Fruit fly (Drosophila melanogaster) whole organism, embryonic: ENCODE data around the gene Dic61B.
A peak's percentile ranks its signal among the peaks of the same experiment; 100 is the strongest.

ENCODE experiments used
- Ada2b ChIP-seq: fragments of 200-800 bp; sonication (Bioruptor generic); IDR thresholded peaks from 2 replicates; pipeline ENCODE4 v1.3.6; 2022; ENCODE audit warnings: missing biosample characterization, missing genetic modification characterization
- B-H1 ChIP-seq: fragments of 200-800 bp; sonication (Bioruptor generic); IDR thresholded peaks from 3 replicates; pipeline ENCODE4 v1.3.6; 2022; ENCODE audit warnings: missing biosample characterization, missing genetic modification characterization
- CG10462 ChIP-seq: fragments of 200-800 bp; sonication (Bioruptor generic); optimal IDR thresholded peaks from 2 replicates; lab custom pipeline; 2016; ENCODE audit warnings: missing biosample characterization, missing genetic modification characterization
- CG10543 ChIP-seq: fragments of 200-800 bp; sonication (Bioruptor generic); optimal IDR thresholded peaks from 3 replicates; lab custom pipeline; 2017; ENCODE audit warnings: missing biosample characterization, mild to moderate bottlenecking, missing genetic modification characterization, moderate library complexity
- CG11695 ChIP-seq: fragments of 200-800 bp; sonication (Bioruptor generic); IDR thresholded peaks from 3 replicates; pipeline ENCODE4 v1.3.6; 2022; ENCODE audit warnings: missing biosample characterization, missing genetic modification characterization
- CG11723 ChIP-seq: fragments of 200-800 bp; sonication (Bioruptor generic); optimal IDR thresholded peaks from 2 replicates; lab custom pipeline; 2017; ENCODE audit warnings: missing biosample characterization, mild to moderate bottlenecking, missing genetic modification characterization
- CG12299 ChIP-seq: fragments of 200-800 bp; sonication (Bioruptor generic); optimal IDR thresholded peaks from 2 replicates; lab custom pipeline; 2018; ENCODE audit warnings: missing biosample characterization, mild to moderate bottlenecking, missing genetic modification characterization
- CG13123 ChIP-seq: fragments of 200-800 bp; sonication (Bioruptor generic); optimal IDR thresholded peaks from 2 replicates; lab custom pipeline; 2016; ENCODE audit warnings: missing biosample characterization, missing genetic modification characterization
- CG13894 ChIP-seq: fragments of 200-800 bp; sonication (Bioruptor generic); optimal IDR thresholded peaks from 3 replicates; lab custom pipeline; 2018; ENCODE audit warnings: missing biosample characterization, mild to moderate bottlenecking, missing genetic modification characterization, moderate library complexity
- CG15073 ChIP-seq: fragments of 200-800 bp; sonication (Bioruptor generic); optimal IDR thresholded peaks from 2 replicates; lab custom pipeline; 2016; ENCODE audit warnings: missing biosample characterization, missing genetic modification characterization
- CG1529 ChIP-seq: fragments of 200-800 bp; sonication (Bioruptor generic); optimal IDR thresholded peaks from 3 replicates; lab custom pipeline; 2018; ENCODE audit warnings: missing biosample characterization, missing genetic modification characterization
- CG17802 ChIP-seq: fragments of 200-800 bp; sonication (Bioruptor generic); optimal IDR thresholded peaks from 2 replicates; lab custom pipeline; 2018; ENCODE audit warnings: missing biosample characterization, mild to moderate bottlenecking, missing genetic modification characterization, moderate library complexity
- CG18262 ChIP-seq: fragments of 200-800 bp; optimal IDR thresholded peaks from 3 replicates; lab custom pipeline; 2019; ENCODE audit warnings: missing biosample characterization, mild to moderate bottlenecking, missing genetic modification characterization, moderate library complexity
- CG2120 ChIP-seq: fragments of 200-800 bp; sonication (Bioruptor generic); optimal IDR thresholded peaks from 3 replicates; lab custom pipeline; 2016; ENCODE audit warnings: missing biosample characterization, missing genetic modification characterization
- CG2202 ChIP-seq: fragments of 200-800 bp; sonication (Bioruptor generic); optimal IDR thresholded peaks from 2 replicates; lab custom pipeline; 2018; ENCODE audit warnings: missing biosample characterization, mild to moderate bottlenecking, missing genetic modification characterization
- CG3065 ChIP-seq: fragments of 200-800 bp; sonication (Bioruptor generic); optimal IDR thresholded peaks from 2 replicates; lab custom pipeline; 2016; ENCODE audit warnings: missing biosample characterization, missing genetic modification characterization
- CG3163 ChIP-seq: fragments of 200-800 bp; sonication (Bioruptor generic); optimal IDR thresholded peaks from 3 replicates; lab custom pipeline; 2016; ENCODE audit warnings: missing biosample characterization, missing genetic modification characterization
- CG33213 ChIP-seq: fragments of 200-800 bp; sonication (Bioruptor generic); optimal IDR thresholded peaks from 3 replicates; lab custom pipeline; 2016; ENCODE audit warnings: missing biosample characterization, missing genetic modification characterization
- CG3995 ChIP-seq: fragments of 200-800 bp; sonication (Bioruptor generic); optimal IDR thresholded peaks from 3 replicates; lab custom pipeline; 2016; ENCODE audit warnings: missing biosample characterization, missing genetic modification characterization
- CG4707 ChIP-seq: fragments of 200-800 bp; sonication (Bioruptor generic); optimal IDR thresholded peaks from 2 replicates; lab custom pipeline; 2018; ENCODE audit warnings: missing biosample characterization, mild to moderate bottlenecking, missing genetic modification characterization, moderate library complexity
- CG6765 ChIP-seq: fragments of 200-800 bp; sonication (Bioruptor generic); optimal IDR thresholded peaks from 3 replicates; lab custom pipeline; 2017; ENCODE audit warnings: missing biosample characterization, mild to moderate bottlenecking, missing genetic modification characterization
- CG6791 ChIP-seq: fragments of 200-800 bp; sonication (Bioruptor generic); IDR thresholded peaks from 3 replicates; pipeline ENCODE4 v1.3.6; 2022; ENCODE audit warnings: missing biosample characterization, missing genetic modification characterization; ENCODE audit not compliant: partially characterized antibody
- CG7271 ChIP-seq: fragments of 200-800 bp; sonication (Bioruptor generic); optimal IDR thresholded peaks from 2 replicates; lab custom pipeline; 2018; ENCODE audit warnings: missing biosample characterization, mild to moderate bottlenecking, missing genetic modification characterization, moderate library complexity
- CG9876 ChIP-seq: fragments of 200-800 bp; sonication (Bioruptor generic); optimal IDR thresholded peaks from 2 replicates; lab custom pipeline; 2016; ENCODE audit warnings: missing biosample characterization, missing genetic modification characterization
- CrebB ChIP-seq: fragments of 200-800 bp; sonication (Bioruptor generic); optimal IDR thresholded peaks from 3 replicates; lab custom pipeline; 2018; ENCODE audit warnings: missing biosample characterization, mild to moderate bottlenecking, missing genetic modification characterization
- Dek ChIP-seq: fragments of 200-800 bp; sonication (Bioruptor generic); optimal IDR thresholded peaks from 3 replicates; lab custom pipeline; 2019; ENCODE audit warnings: missing biosample characterization, mild to moderate bottlenecking, missing genetic modification characterization, moderate library complexity
- Dip2 ChIP-seq: fragments of 200-800 bp; sonication (Bioruptor generic); IDR thresholded peaks from 2 replicates; pipeline ENCODE4 v1.3.6; 2022; ENCODE audit warnings: missing biosample characterization, missing genetic modification characterization
- Drgx ChIP-seq: fragments of 200-800 bp; sonication (Bioruptor generic); IDR thresholded peaks from 2 replicates; pipeline ENCODE4 v1.3.6; 2022; ENCODE audit warnings: missing biosample characterization, missing genetic modification characterization
- ERR ChIP-seq: fragments of 200-800 bp; sonication (Bioruptor generic); optimal IDR thresholded peaks from 2 replicates; lab custom pipeline; 2016; ENCODE audit warnings: missing biosample characterization, missing genetic modification characterization
- Gug ChIP-seq: fragments of 200-800 bp; sonication (Bioruptor generic); IDR thresholded peaks from 4 replicates; pipeline ENCODE4 v1.3.6; 2022; ENCODE audit warnings: missing biosample characterization, missing genetic modification characterization
- HHEX ChIP-seq: fragments of 200-800 bp; sonication (Bioruptor generic); optimal IDR thresholded peaks from 3 replicates; lab custom pipeline; 2017; ENCODE audit warnings: missing biosample characterization, mild to moderate bottlenecking, missing genetic modification characterization, missing genetic modification reagents
- Med ChIP-seq: fragments of 200-800 bp; sonication (Bioruptor generic); peaks from one replicate; lab custom pipeline; 2016; ENCODE audit warnings: missing biosample characterization, missing genetic modification characterization, mild to moderate bottlenecking, inconsistent platforms, moderate library complexity
- Mrtf ChIP-seq: fragments of 200-800 bp; sonication (Bioruptor generic); IDR thresholded peaks from 3 replicates; pipeline ENCODE4 v1.3.6; 2022; ENCODE audit warnings: missing biosample characterization, missing genetic modification characterization
- Opbp ChIP-seq: fragments of 200-800 bp; sonication (Bioruptor generic); IDR thresholded peaks from 3 replicates; pipeline ENCODE4 v1.3.6; 2022; ENCODE audit warnings: missing biosample characterization, missing genetic modification characterization; ENCODE audit not compliant: partially characterized antibody
- Optix ChIP-seq: fragments of 200-800 bp; sonication (Bioruptor generic); IDR thresholded peaks from 3 replicates; pipeline ENCODE4 v1.3.6; 2022; ENCODE audit warnings: missing biosample characterization, missing genetic modification characterization
- Spps ChIP-seq: fragments of 200-800 bp; sonication (Bioruptor generic); optimal IDR thresholded peaks from 2 replicates; lab custom pipeline; 2018; ENCODE audit warnings: missing biosample characterization, mild to moderate bottlenecking, missing genetic modification characterization
- br ChIP-seq: fragments of >200 bp; optimal IDR thresholded peaks from 2 replicates; lab custom pipeline; 2017
- btn ChIP-seq: fragments of 200-800 bp; sonication (Bioruptor generic); optimal IDR thresholded peaks from 2 replicates; lab custom pipeline; 2016; ENCODE audit warnings: missing biosample characterization, missing genetic modification characterization
- cad ChIP-seq: fragments of >200 bp; optimal IDR thresholded peaks from 2 replicates; lab custom pipeline; 2017; ENCODE audit warnings: missing biosample characterization, missing genetic modification characterization
- da ChIP-seq: fragments of 200-800 bp; sonication (Bioruptor generic); optimal IDR thresholded peaks from 2 replicates; lab custom pipeline; 2016; ENCODE audit warnings: missing biosample characterization, missing genetic modification characterization
- dati ChIP-seq: fragments of 200-800 bp; sonication (Bioruptor generic); IDR thresholded peaks from 2 replicates; pipeline ENCODE4 v1.3.6; 2022; ENCODE audit warnings: missing biosample characterization, missing genetic modification characterization
- ewg ChIP-seq: fragments of 200-800 bp; sonication (Bioruptor generic); optimal IDR thresholded peaks from 3 replicates; lab custom pipeline; 2017; ENCODE audit warnings: mild to moderate bottlenecking, missing biosample characterization, missing genetic modification reagents, missing genetic modification characterization
- her ChIP-seq: fragments of 200-800 bp; sonication (Bioruptor generic); optimal IDR thresholded peaks from 2 replicates; lab custom pipeline; 2016; ENCODE audit warnings: missing biosample characterization, missing genetic modification characterization
- hth ChIP-seq: fragments of >200 bp; optimal IDR thresholded peaks from 2 replicates; lab custom pipeline; 2017; ENCODE audit warnings: inconsistent platforms
- kah ChIP-seq: fragments of 200-800 bp; sonication (Bioruptor generic); optimal IDR thresholded peaks from 2 replicates; lab custom pipeline; 2018; ENCODE audit warnings: missing biosample characterization, mild to moderate bottlenecking, missing genetic modification characterization
- schlank ChIP-seq: fragments of 200-800 bp; sonication (Bioruptor generic); optimal IDR thresholded peaks from 2 replicates; lab custom pipeline; 2018; ENCODE audit warnings: missing biosample characterization, mild to moderate bottlenecking, missing genetic modification characterization
- stc ChIP-seq: fragments of 200-800 bp; sonication (Bioruptor generic); IDR thresholded peaks from 2 replicates; pipeline ENCODE4 v1.3.6; 2022; ENCODE audit warnings: missing biosample characterization, missing genetic modification characterization
- stwl ChIP-seq: fragments of 200-800 bp; sonication (Bioruptor generic); optimal IDR thresholded peaks from 3 replicates; lab custom pipeline; 2018; ENCODE audit warnings: missing biosample characterization, mild to moderate bottlenecking, missing genetic modification characterization, moderate library complexity
- tup ChIP-seq: fragments of 200-800 bp; sonication (Bioruptor generic); optimal IDR thresholded peaks from 2 replicates; lab custom pipeline; 2016; ENCODE audit warnings: missing biosample characterization, mild to moderate bottlenecking, missing genetic modification characterization, moderate library complexity
- twi ChIP-seq: fragments of 200-800 bp; optimal IDR thresholded peaks from 2 replicates; lab custom pipeline; 2019; ENCODE audit warnings: missing biosample characterization, mild to moderate bottlenecking, missing genetic modification characterization, moderate library complexity
- vnd ChIP-seq: fragments of 200-800 bp; sonication (Bioruptor generic); IDR thresholded peaks from 3 replicates; pipeline ENCODE4 v1.3.6; 2022; ENCODE audit warnings: missing biosample characterization, missing genetic modification characterization; ENCODE audit not compliant: partially characterized antibody
- zf30C ChIP-seq: fragments of 200-800 bp; sonication (Bioruptor generic); optimal IDR thresholded peaks from 3 replicates; lab custom pipeline; 2018; ENCODE audit warnings: missing biosample characterization, mild to moderate bottlenecking, missing genetic modification characterization

The Dic61B gene

dm6 chr3L:184251-184650 is 31.9 kb upstream of the Dic61B start, which contains the start of the genes CG34140, Mkp and Mtch (continued):
- TF ChIP-seq CG6765 (peak; percentile 56), CG4707 (GFP tag; lab: Kevin White, UChicago) (no peak), Opbp (GFP tag; lab: Robert Waterston, UW) (peak; percentile 82), schlank (no peak), kah (peak; percentile 83), twi (tag; lab: Kevin White, UChicago) (no peak), CG12299 (peak; percentile 77), Spps (tag; lab: Kevin White, UChicago) (peak; percentile 66), Gug (GFP tag; lab: Robert Waterston, UW) (peak; percentile 83), ewg (peak; percentile 73), CG3995 (GFP tag; lab: Kevin White, UChicago) (peak; percentile 74), Dek (tag; lab: Kevin White, UChicago) (peak; percentile 76), CG11695 (GFP tag; lab: Robert Waterston, UW) (peak; percentile 80), B-H1 (GFP tag; lab: Robert Waterston, UW) (no peak; the same call in 2 of the 3 replicates), CG33213 (GFP tag; lab: Kevin White, UChicago) (peak; percentile 92), stc (GFP tag; lab: Robert Waterston, UW) (peak; percentile 74; the same call in 1 of the 2 replicates), CG2120 (GFP tag; lab: Kevin White, UChicago) (peak; percentile 95), CG17802 (tag; lab: Kevin White, UChicago) (peak; percentile 14), CG9876 (GFP tag; lab: Kevin White, UChicago) (peak; percentile 67), Mrtf (GFP tag; lab: Robert Waterston, UW) (0 out of 3 replicates have a peak, but pooled peaks have one; percentile 51), CG11723 (no peak), CG1529 (GFP tag; lab: Kevin White, UChicago) (no peak), Ada2b (GFP tag; lab: Robert Waterston, UW) (peak; percentile 73), CG13894 (tag; lab: Kevin White, UChicago) (no peak), vnd (GFP tag; lab: Robert Waterston, UW) (peak; percentile 94), zf30C (GFP tag; lab: Kevin White, UChicago) (no peak), br (no peak), CG6791 (GFP tag; lab: Robert Waterston, UW) (peak; percentile 74; the same call in 2 of the 3 replicates), Med (GFP tag; lab: Kevin White, UChicago) (peak; percentile 99), hth (lab: Kevin White, UChicago) (no peak), Drgx (GFP tag; lab: Robert Waterston, UW) (peak; percentile 36; the same call in 1 of the 2 replicates), da (peak; percentile 44), CG13123 (GFP tag; lab: Kevin White, UChicago) (peak; percentile 67), CG7271 (tag; lab: Kevin White, UChicago) (peak; percentile 70), CG18262 (tag; lab: Kevin White, UChicago) (no peak), her (GFP tag; lab: Kevin White, UChicago) (peak; percentile 79), dati (GFP tag; lab: Robert Waterston, UW) (no peak), CG10462 (GFP tag; lab: Kevin White, UChicago) (peak; percentile 86), HHEX (peak; percentile 56), stwl (tag; lab: Kevin White, UChicago) (peak; percentile 67), CG15073 (GFP tag; lab: Kevin White, UChicago) (peak; percentile 8), tup (GFP tag; lab: Kevin White, UChicago) (peak; percentile 84), CG3065 (GFP tag; lab: Kevin White, UChicago) (peak; percentile 50), CG10543 (GFP tag; lab: Kevin White, UChicago) (peak; percentile 87), CG3163 (GFP tag; lab: Kevin White, UChicago) (peak; percentile 42), btn (peak; percentile 14), CrebB (tag; lab: Kevin White, UChicago) (no peak), ERR (GFP tag; lab: Kevin White, UChicago) (peak; percentile 88), Optix (peak; percentile 82), Dip2 (GFP tag; lab: Robert Waterston, UW) (no peak), CG2202 (tag; lab: Kevin White, UChicago) (peak; percentile 71), cad (GFP tag; lab: Kevin White, UChicago) (no peak)
